Fruit fly (Drosophila melanogaster) S2 (cell line): Measurements from ENCODE around the gene Atg16.
A peak's percentile ranks its signal among the peaks of the same experiment; 100 is the strongest.

Source experiments
- CG8478 ChIP-seq: fragments of >200 bp; optimal IDR thresholded peaks from 2 replicates; lab custom pipeline; 2018
- CTCF ChIP-seq, 2 experiments: fragments of >200 bp; optimal IDR thresholded peaks; 2 replicates each; lab custom pipeline; 2018

Gene Atg16

dm6 chr3R:29857228-29857627, 22.3 kb upstream of the Atg16 start, which contains the start of gene dgt1:
Gene dgt1, minus strand, starts transcription at chr3R:29857491.
- TF ChIP-seq CG8478 (no peak), CTCF (optimal IDR thresholded peaks at IDR 0.05; lab: Kevin White, UChicago) (peak in 1 of 2 experiments; percentile 49)

DNA sequence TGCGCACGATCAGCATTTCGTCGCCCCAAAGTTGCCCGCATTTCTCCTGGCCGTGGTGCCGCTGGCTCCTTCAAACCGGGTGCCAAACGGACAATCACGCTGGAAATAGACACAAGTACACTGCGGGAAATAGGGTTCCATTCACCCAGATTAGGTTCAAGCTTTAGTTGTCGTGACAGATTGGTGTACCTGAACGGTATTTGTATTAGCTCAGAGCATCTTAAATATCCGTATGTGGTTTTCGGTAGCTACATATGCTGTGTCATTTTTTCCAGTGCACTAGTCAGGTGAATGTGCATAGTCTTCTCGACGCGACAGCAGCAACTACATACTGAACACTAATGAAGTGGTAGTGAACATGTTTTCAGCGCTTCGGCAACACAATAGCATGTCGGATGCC, 12.2 kb upstream of the Atg16 start:
- TF ChIP-seq CG8478 = no peak
- no peak for TF ChIP-seq CTCF (optimal IDR thresholded peaks at IDR 0.05; lab: Kevin White, UChicago)

dm6 chr3R:29841293-29841791, 6.4 kb upstream of the Atg16 start, which contains the start of gene Cad99C:
Gene Cad99C, plus strand, starts transcription at chr3R:29841657.
- no peak for TF ChIP-seq CTCF (optimal IDR thresholded peaks at IDR 0.05; lab: Kevin White, UChicago)
- TF ChIP-seq CG8478 = no peak

DNA sequence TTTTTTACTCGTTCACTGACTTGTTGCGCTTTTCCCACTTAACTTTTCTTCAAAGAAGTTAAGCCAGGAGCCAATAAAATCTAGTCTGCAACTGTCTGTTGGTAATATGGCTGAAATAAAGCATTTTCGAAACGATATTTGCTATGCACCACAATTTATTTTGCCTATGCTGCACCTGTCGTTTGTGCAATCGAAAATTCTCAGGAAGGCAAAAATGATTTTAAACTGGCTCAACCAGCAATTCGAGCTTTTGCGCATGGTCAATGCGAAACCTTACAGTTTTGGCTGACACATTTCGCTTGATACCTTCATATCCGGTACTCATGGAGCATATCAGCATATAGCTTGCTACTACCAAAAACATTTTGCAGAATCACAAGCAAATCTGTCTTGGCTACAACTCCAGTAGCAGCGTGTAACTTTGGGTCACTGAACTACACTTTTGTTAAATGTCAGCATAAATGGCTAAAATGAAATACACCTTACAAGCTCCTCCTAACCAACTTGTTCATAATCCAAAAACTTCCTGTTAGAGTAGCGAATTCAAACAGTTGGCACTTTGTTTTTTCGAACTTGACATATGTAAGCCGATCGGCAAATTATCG, 4.9 kb upstream of the Atg16 start:
- TF ChIP-seq CTCF (optimal IDR thresholded peaks at IDR 0.05; lab: Kevin White, UChicago) (no peak), CG8478 (no peak)

DNA sequence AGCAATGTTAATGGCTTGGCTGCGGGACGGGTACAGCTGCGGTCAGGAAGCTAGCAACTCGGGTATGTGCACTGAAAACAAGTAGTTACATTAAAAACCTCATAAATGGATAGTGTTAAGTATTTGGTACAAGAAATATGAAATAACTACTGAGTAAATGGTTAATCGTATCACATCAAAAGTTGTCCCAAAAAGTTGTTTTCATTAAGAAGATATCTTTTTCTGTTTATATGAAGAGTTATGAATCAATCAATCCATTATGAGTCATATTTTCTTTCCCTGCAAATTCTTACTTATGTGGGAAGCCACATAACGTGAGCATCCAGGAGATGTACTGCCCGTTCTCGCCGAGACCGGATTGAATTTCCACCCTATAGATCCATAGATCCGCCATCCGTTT, 3.9 kb upstream of the Atg16 start:
- TF ChIP-seq CTCF (optimal IDR thresholded peaks at IDR 0.05; lab: Kevin White, UChicago) = no peak

dm6 chr3R:29837771-29838170, 2.9 kb upstream of the Atg16 start:
- no peak for TF ChIP-seq CTCF (optimal IDR thresholded peaks at IDR 0.05; lab: Kevin White, UChicago)
- TF ChIP-seq CG8478 = no peak

- TF ChIP-seq CTCF (optimal IDR thresholded peaks at IDR 0.05; lab: Kevin White, UChicago) = no peak
- no peak for TF ChIP-seq CG8478
Measured at dm6 chr3R:29836188-29836587, 1.3 kb upstream of the Atg16 start, which contains the start of gene CG42592. Gene CG42592, minus strand, starts transcription at chr3R:29836288.

DNA sequence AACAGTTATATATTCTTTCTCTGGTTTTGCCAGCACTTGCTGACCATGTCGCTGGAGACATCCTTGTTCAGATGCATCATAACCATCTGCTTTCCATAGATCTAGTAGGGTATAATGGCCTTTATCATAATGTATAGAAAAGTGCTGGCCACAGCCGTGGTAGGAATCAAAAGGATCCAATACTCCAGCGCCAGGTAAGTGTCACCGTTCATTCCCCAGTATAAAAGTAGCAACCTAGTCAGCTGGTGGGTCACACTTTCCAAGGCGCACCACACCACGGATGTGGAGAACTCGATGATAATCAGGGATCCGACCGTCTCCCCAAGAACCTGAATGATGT, 779 bp upstream of the Atg16 start, which contains the start of gene Prtl99C:
Gene Prtl99C, plus strand, starts transcription at position 241 of the 340 bp plus-strand sequence.
- TF ChIP-seq CTCF (optimal IDR thresholded peaks at IDR 0.05; lab: Kevin White, UChicago) (no peak), CG8478 (no peak)

DNA sequence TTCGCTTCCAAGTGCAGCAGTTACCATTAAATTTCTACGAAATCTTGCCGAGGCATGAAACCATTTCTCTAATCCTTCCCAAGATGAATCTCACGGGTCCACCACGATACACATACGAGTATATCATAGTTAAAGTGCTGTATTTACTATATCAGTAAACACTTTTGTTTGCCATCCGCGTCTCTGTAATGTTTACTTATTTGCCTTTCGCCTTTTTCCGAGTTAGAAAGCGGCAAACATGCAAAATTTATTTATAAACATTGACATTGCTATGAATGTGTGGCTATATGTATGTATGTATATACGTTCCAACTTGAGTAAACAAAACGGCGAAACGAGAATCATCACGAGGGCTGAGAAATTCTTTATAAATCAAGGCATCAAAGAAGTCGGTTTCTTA, 4.0 kb downstream of the Atg16 start:
- no peak for TF ChIP-seq CTCF (optimal IDR thresholded peaks at IDR 0.05; lab: Kevin White, UChicago)
- no peak for TF ChIP-seq CG8478

- no peak for TF ChIP-seq CTCF (optimal IDR thresholded peaks at IDR 0.05; lab: Kevin White, UChicago)
- TF ChIP-seq CG8478 = no peak
Measured at dm6 chr3R:29829228-29829786, 5.6 kb downstream of the Atg16 start.

dm6 chr3R:29818434-29819268, 16.2 kb downstream of the Atg16 start, which contains the start of gene neo:
Gene neo, plus strand, starts transcription at chr3R:29819131.
- TF ChIP-seq CTCF (optimal IDR thresholded peaks at IDR 0.05; lab: Kevin White, UChicago) (no peak), CG8478 (no peak)

DNA sequence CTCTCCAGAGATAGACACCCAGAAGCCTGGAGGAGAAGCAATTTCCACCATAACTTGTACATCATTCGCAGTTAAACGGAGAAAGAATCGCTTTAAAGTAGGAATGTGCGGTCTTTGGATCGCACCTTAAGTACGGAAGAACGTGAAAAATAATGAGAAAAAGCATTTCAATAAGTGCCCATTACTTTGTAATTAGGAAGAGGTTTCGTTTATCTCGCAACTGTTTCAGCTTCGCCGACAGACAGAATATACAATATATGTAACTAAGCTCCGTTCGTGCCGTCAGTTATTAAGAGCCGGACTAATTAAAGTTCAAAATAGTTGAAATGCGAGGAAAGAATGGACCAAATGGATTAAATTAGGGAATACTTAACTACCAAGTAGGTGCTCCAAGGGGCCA, 17.2 kb downstream of the Atg16 start, which contains the start of gene CG7829:
Gene CG7829, minus strand, starts transcription at position 101 of the 400 bp plus-strand sequence.
- TF ChIP-seq CTCF (optimal IDR thresholded peaks at IDR 0.05; lab: Kevin White, UChicago) (no peak), CG8478 (no peak)

DNA sequence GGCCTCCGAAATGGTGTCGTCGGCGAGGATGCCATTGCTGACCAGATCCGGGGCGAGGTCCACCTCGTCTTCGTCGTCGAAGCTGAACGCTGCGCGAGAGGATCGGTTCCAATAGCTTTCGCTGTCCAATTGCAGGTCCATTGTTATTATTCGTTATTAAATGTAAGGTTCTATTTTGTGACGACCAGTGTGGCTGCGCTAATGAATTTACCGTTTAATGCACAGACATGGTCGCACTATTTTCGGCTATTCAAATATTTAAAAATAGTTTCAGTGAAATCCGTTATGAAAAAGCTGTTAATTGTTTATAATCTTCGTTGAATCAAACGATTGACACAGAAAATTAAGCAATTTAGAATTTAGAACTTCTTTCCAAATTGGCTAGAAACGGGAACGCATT, 18.6 kb downstream of the Atg16 start, which contains the start of gene Vps16B:
Gene Vps16B, minus strand, starts transcription at position 186 of the 400 bp plus-strand sequence.
- TF ChIP-seq CG8478 (no peak), CTCF (optimal IDR thresholded peaks at IDR 0.05; lab: Kevin White, UChicago) (no peak)

- TF ChIP-seq CTCF (optimal IDR thresholded peaks at IDR 0.05; lab: Kevin White, UChicago) (peak in 1 of 2 experiments; percentile 14), CG8478 (no peak)
Measured at dm6 chr3R:29806682-29807393, 28.1 kb downstream of the Atg16 start, which contains the start of the genes ca and ncd. Gene ca, plus strand, starts transcription at chr3R:29806811. Gene ncd, minus strand, starts transcription at chr3R:29807127.
